Fruit fly (Drosophila melanogaster) whole organism, embryonic: Measurements from ENCODE around the gene CG10513.
A peak's percentile ranks its signal among the peaks of the same experiment; 100 is the strongest.

Experiments
- Adf1 ChIP-seq: fragments of 200-800 bp; sonication (Bioruptor generic); IDR thresholded peaks from 2 replicates; pipeline ENCODE4 v1.3.6; 2022; ENCODE audit warnings: missing biosample characterization, missing genetic modification characterization
- Bgb ChIP-seq: fragments of 200-800 bp; sonication (Bioruptor generic); IDR thresholded peaks from 2 replicates; pipeline ENCODE4 v1.3.6; 2022; ENCODE audit warnings: missing biosample characterization, missing genetic modification characterization; ENCODE audit not compliant: partially characterized antibody
- CG11247 ChIP-seq: fragments of 200-800 bp; sonication (Bioruptor generic); IDR thresholded peaks from 2 replicates; pipeline ENCODE4 v1.3.6; 2022; ENCODE audit warnings: missing biosample characterization, missing genetic modification characterization
- CG12236 ChIP-seq: fragments of 200-800 bp; sonication (Bioruptor generic); optimal IDR thresholded peaks from 2 replicates; lab custom pipeline; 2016; ENCODE audit warnings: missing biosample characterization, missing genetic modification characterization
- CG12769 ChIP-seq: fragments of 200-800 bp; sonication (Bioruptor generic); optimal IDR thresholded peaks from 2 replicates; lab custom pipeline; 2019; ENCODE audit warnings: missing biosample characterization, mild to moderate bottlenecking, missing genetic modification characterization, moderate library complexity
- CG14014 ChIP-seq: fragments of 200-800 bp; sonication (Bioruptor generic); IDR thresholded peaks from 2 replicates; pipeline ENCODE4 v1.3.6; 2022; ENCODE audit warnings: missing biosample characterization, missing genetic modification characterization
- CG14965 ChIP-seq: fragments of 200-800 bp; sonication (Bioruptor generic); optimal IDR thresholded peaks from 2 replicates; lab custom pipeline; 2016; ENCODE audit warnings: missing biosample characterization, missing genetic modification characterization, borderline replicate concordance
- CG1529 ChIP-seq: fragments of 200-800 bp; sonication (Bioruptor generic); optimal IDR thresholded peaks from 3 replicates; lab custom pipeline; 2018; ENCODE audit warnings: missing biosample characterization, missing genetic modification characterization
- CG15479 ChIP-seq: fragments of 200-800 bp; sonication (Bioruptor generic); optimal IDR thresholded peaks from 3 replicates; lab custom pipeline; 2019; ENCODE audit warnings: missing biosample characterization, mild to moderate bottlenecking, missing genetic modification characterization, moderate library complexity
- CG1792 ChIP-seq: fragments of 200-800 bp; sonication (Bioruptor generic); optimal IDR thresholded peaks from 2 replicates; lab custom pipeline; 2016; ENCODE audit warnings: missing biosample characterization, missing genetic modification characterization
- CG2202 ChIP-seq: fragments of 200-800 bp; sonication (Bioruptor generic); optimal IDR thresholded peaks from 2 replicates; lab custom pipeline; 2018; ENCODE audit warnings: missing biosample characterization, mild to moderate bottlenecking, missing genetic modification characterization
- CG30403 ChIP-seq: fragments of 200-800 bp; sonication (Bioruptor generic); optimal IDR thresholded peaks from 3 replicates; lab custom pipeline; 2016; ENCODE audit warnings: missing biosample characterization, missing genetic modification characterization
- CG30431 ChIP-seq: fragments of 200-800 bp; sonication (Bioruptor generic); optimal IDR thresholded peaks from 2 replicates; lab custom pipeline; 2017; ENCODE audit warnings: missing biosample characterization, missing genetic modification characterization
- CG31441 ChIP-seq: fragments of 200-800 bp; sonication (Bioruptor generic); IDR thresholded peaks from 2 replicates; pipeline ENCODE4 v1.3.6; 2022; ENCODE audit warnings: missing biosample characterization, missing genetic modification characterization
- CG32532 ChIP-seq: fragments of 200-800 bp; sonication (Bioruptor generic); IDR thresholded peaks from 2 replicates; pipeline ENCODE4 v1.3.6; 2022; ENCODE audit warnings: missing biosample characterization, missing genetic modification characterization
- CG33213 ChIP-seq: fragments of 200-800 bp; sonication (Bioruptor generic); optimal IDR thresholded peaks from 3 replicates; lab custom pipeline; 2016; ENCODE audit warnings: missing biosample characterization, missing genetic modification characterization
- CG33557 ChIP-seq: fragments of 200-800 bp; sonication (Bioruptor generic); optimal IDR thresholded peaks from 2 replicates; lab custom pipeline; 2019; ENCODE audit warnings: missing biosample characterization, mild to moderate bottlenecking, missing genetic modification characterization, moderate library complexity
- CG34376 ChIP-seq: fragments of 200-800 bp; sonication (Bioruptor generic); optimal IDR thresholded peaks from 2 replicates; lab custom pipeline; 2018; ENCODE audit warnings: missing biosample characterization, mild to moderate bottlenecking, missing genetic modification characterization
- CG6254 ChIP-seq: fragments of 200-800 bp; sonication (Bioruptor generic); optimal IDR thresholded peaks from 3 replicates; lab custom pipeline; 2017; ENCODE audit warnings: mild to moderate bottlenecking, missing biosample characterization, missing genetic modification reagents, missing genetic modification characterization
- CG8944 ChIP-seq: fragments of 200-800 bp; sonication (Bioruptor generic); optimal IDR thresholded peaks from 3 replicates; lab custom pipeline; 2016; ENCODE audit warnings: missing biosample characterization, missing genetic modification characterization
- CG9727 ChIP-seq: fragments of 200-800 bp; sonication (Bioruptor generic); optimal IDR thresholded peaks from 3 replicates; lab custom pipeline; 2017; ENCODE audit warnings: missing biosample characterization, mild to moderate bottlenecking, missing genetic modification characterization
- CG9797 ChIP-seq: fragments of 200-800 bp; sonication (Bioruptor generic); optimal IDR thresholded peaks from 3 replicates; lab custom pipeline; 2018; ENCODE audit warnings: missing biosample characterization, mild to moderate bottlenecking, missing genetic modification characterization
- Dad ChIP-seq: fragments of 200-800 bp; sonication (Bioruptor generic); optimal IDR thresholded peaks from 3 replicates; lab custom pipeline; 2016; ENCODE audit warnings: missing biosample characterization, missing genetic modification characterization
- Hr51 ChIP-seq, 2 experiments: fragments of 200-800 bp; sonication (Bioruptor generic); optimal IDR thresholded peaks; 2 replicates in 1 of 2; 3 replicates in 1 of 2; lab custom pipeline; 2016 to 2018; ENCODE audit warnings: missing biosample characterization in 2 of 2, missing genetic modification characterization in 2 of 2, mild to moderate bottlenecking in 1 of 2, moderate library complexity in 1 of 2
- Jarid2 ChIP-seq: fragments of 200-800 bp; sonication (Bioruptor generic); optimal IDR thresholded peaks from 3 replicates; lab custom pipeline; 2017; ENCODE audit warnings: mild to moderate bottlenecking, missing biosample characterization, missing genetic modification reagents, missing genetic modification characterization
- Lpt ChIP-seq: fragments of >200 bp; optimal IDR thresholded peaks from 2 replicates; lab custom pipeline; 2018; ENCODE audit warnings: missing biosample characterization, missing genetic modification characterization
- Nf-YB ChIP-seq: fragments of 200-800 bp; sonication (Bioruptor generic); optimal IDR thresholded peaks from 3 replicates; lab custom pipeline; 2019; ENCODE audit warnings: missing biosample characterization, mild to moderate bottlenecking, missing genetic modification characterization, moderate library complexity
- Oli ChIP-seq: fragments of 200-800 bp; sonication (Bioruptor generic); optimal IDR thresholded peaks from 2 replicates; lab custom pipeline; 2018; ENCODE audit warnings: missing biosample characterization, mild to moderate bottlenecking, missing genetic modification characterization, moderate library complexity
- Ravus ChIP-seq: fragments of 200-800 bp; sonication (Bioruptor generic); IDR thresholded peaks from 2 replicates; pipeline ENCODE4 v1.3.6; 2022; ENCODE audit warnings: missing biosample characterization, missing genetic modification characterization
- bab2 ChIP-seq: fragments of 200-800 bp; sonication (Bioruptor generic); optimal IDR thresholded peaks from 2 replicates; lab custom pipeline; 2016; ENCODE audit warnings: missing biosample characterization, missing genetic modification characterization
- bowl ChIP-seq: fragments of 200-800 bp; sonication (Bioruptor generic); IDR thresholded peaks from 2 replicates; pipeline ENCODE4 v1.3.6; 2022; ENCODE audit warnings: missing biosample characterization, missing genetic modification characterization
- bsh ChIP-seq, 2 experiments: fragments of 200-800 bp; sonication (Bioruptor generic); optimal IDR thresholded peaks; 2 replicates each; lab custom pipeline; 2017 to 2018; ENCODE audit warnings: mild to moderate bottlenecking in 2 of 2, missing biosample characterization in 2 of 2, missing genetic modification characterization in 2 of 2, moderate library complexity in 1 of 2
- chif ChIP-seq, 2 experiments: fragments of 200-800 bp; sonication (Bioruptor generic); optimal IDR thresholded peaks; 3 replicates each; lab custom pipeline; 2016; ENCODE audit warnings: missing biosample characterization in 2 of 2, missing genetic modification characterization in 2 of 2
- fd64A ChIP-seq: fragments of 200-800 bp; sonication (Bioruptor generic); optimal IDR thresholded peaks from 3 replicates; lab custom pipeline; 2018; ENCODE audit warnings: missing biosample characterization, mild to moderate bottlenecking, missing genetic modification characterization
- gcm2 ChIP-seq: fragments of 200-800 bp; sonication (Bioruptor generic); optimal IDR thresholded peaks from 2 replicates; lab custom pipeline; 2016; ENCODE audit warnings: missing biosample characterization, missing genetic modification characterization
- h ChIP-seq: fragments of >200 bp; optimal IDR thresholded peaks from 2 replicates; lab custom pipeline; 2017
- insv ChIP-seq, 2 experiments: fragments of 200-800 bp; sonication (Bioruptor generic); optimal IDR thresholded peaks; 3 replicates each; lab custom pipeline; 2016 to 2018; ENCODE audit warnings: missing biosample characterization in 2 of 2, missing genetic modification characterization in 2 of 2
- knrl ChIP-seq: fragments of 200-800 bp; sonication (Bioruptor generic); IDR thresholded peaks from 3 replicates; pipeline ENCODE4 v1.3.6; 2022; ENCODE audit warnings: missing biosample characterization, missing genetic modification characterization; ENCODE audit not compliant: partially characterized antibody
- pan ChIP-seq, 4 experiments: fragments of >200 bp in 3 of 4; fragments of 200-800 bp in 1 of 4; sonication (Bioruptor generic) in 1 of 4; optimal IDR thresholded peaks in 3 of 4; IDR thresholded peaks in 1 of 4; 2 replicates each; pipeline versions ENCODE4 v1.3.6 to Lab custom; 2017 to 2022; ENCODE audit warnings: missing biosample characterization in 2 of 4, missing genetic modification characterization in 2 of 4, mixed read lengths in 1 of 4
- row ChIP-seq: fragments of 200-800 bp; sonication (Bioruptor generic); IDR thresholded peaks from 3 replicates; pipeline ENCODE4 v1.3.6; 2022; ENCODE audit warnings: missing biosample characterization, missing genetic modification characterization
- sens-2 ChIP-seq: fragments of 200-800 bp; sonication (Bioruptor generic); IDR thresholded peaks from 2 replicates; pipeline ENCODE4 v1.3.6; 2022; ENCODE audit warnings: missing biosample characterization, missing genetic modification characterization
- shn ChIP-seq: fragments of 200-800 bp; sonication (Bioruptor generic); optimal IDR thresholded peaks from 3 replicates; lab custom pipeline; 2016; ENCODE audit warnings: missing biosample characterization, missing genetic modification characterization
- slbo ChIP-seq: fragments of 200-800 bp; sonication (Bioruptor generic); IDR thresholded peaks from 2 replicates; pipeline ENCODE4 v1.3.6; 2022; ENCODE audit warnings: missing biosample characterization, missing genetic modification characterization
- slou ChIP-seq: fragments of 200-800 bp; sonication (Bioruptor generic); optimal IDR thresholded peaks from 3 replicates; lab custom pipeline; 2016; ENCODE audit warnings: missing biosample characterization, missing genetic modification characterization
- sob ChIP-seq: fragments of 200-800 bp; sonication (Bioruptor generic); IDR thresholded peaks from 2 replicates; pipeline ENCODE4 v1.3.6; 2022; ENCODE audit warnings: missing biosample characterization, missing genetic modification characterization
- sqz ChIP-seq: fragments of 200-800 bp; sonication (Bioruptor generic); optimal IDR thresholded peaks from 3 replicates; lab custom pipeline; 2018; ENCODE audit warnings: missing biosample characterization, mild to moderate bottlenecking, missing genetic modification characterization
- trh ChIP-seq: fragments of 200-800 bp; sonication (Bioruptor generic); optimal IDR thresholded peaks from 2 replicates; lab custom pipeline; 2016; ENCODE audit warnings: missing biosample characterization, missing genetic modification characterization
- tx ChIP-seq: fragments of 200-800 bp; sonication (Bioruptor generic); optimal IDR thresholded peaks from 2 replicates; lab custom pipeline; 2016; ENCODE audit warnings: missing biosample characterization, missing genetic modification characterization
- usp ChIP-seq: fragments of >200 bp; optimal IDR thresholded peaks from 2 replicates; lab custom pipeline; 2017; ENCODE audit warnings: missing biosample characterization, missing genetic modification characterization
- wor ChIP-seq: fragments of 200-800 bp; sonication (Bioruptor generic); IDR thresholded peaks from 2 replicates; pipeline ENCODE4 v1.3.6; 2022; ENCODE audit warnings: missing biosample characterization, missing genetic modification characterization

Gene CG10513

DNA sequence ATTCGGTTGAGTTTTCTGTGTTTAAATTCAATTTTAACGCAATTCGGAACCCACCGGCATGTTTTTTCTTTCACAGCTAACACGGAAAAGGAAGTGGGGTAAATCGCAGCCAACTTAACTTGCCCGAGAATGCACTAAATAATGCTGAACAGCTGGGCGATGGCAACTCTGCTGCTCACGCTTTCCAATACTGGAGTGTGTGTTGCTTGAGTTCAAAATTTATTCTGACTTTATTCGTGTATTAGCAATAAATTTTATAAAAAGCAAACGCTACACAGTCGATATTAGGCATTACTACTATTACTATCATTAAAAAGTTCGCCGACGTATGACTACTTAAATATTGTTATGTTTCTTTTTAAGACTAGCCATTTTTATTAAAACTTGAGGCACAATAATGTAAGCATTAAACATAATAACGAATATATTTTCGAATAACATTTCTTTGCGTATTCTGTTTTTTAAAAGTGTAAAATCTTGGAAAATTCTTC is 29.6 kb downstream of the CG10513 start, which contains the start of the genes RpS27 and Nup37 (continued):
- TF ChIP-seq CG31441 (GFP tag; lab: Robert Waterston, UW) (peak; percentile 98), Dad (GFP tag; lab: Kevin White, UChicago) (peak; percentile 99), fd64A (GFP tag; lab: Kevin White, UChicago) (peak; percentile 98), CG34376 (GFP tag; lab: Kevin White, UChicago) (peak; percentile 100), CG33213 (peak; percentile 99), Jarid2 (peak; percentile 94), Nf-YB (GFP tag; lab: Kevin White, UChicago) (peak; percentile 84), usp (GFP tag; lab: Kevin White, UChicago) (no peak), shn (GFP tag; lab: Kevin White, UChicago) (peak; percentile 99), CG2202 (tag; lab: Kevin White, UChicago) (peak; percentile 96), Bgb (GFP tag; lab: Robert Waterston, UW) (peak; percentile 43; the same call in 1 of the 2 replicates), CG15479 (GFP tag; lab: Kevin White, UChicago) (peak; percentile 75), CG30403 (GFP tag; lab: Kevin White, UChicago) (peak; percentile 96), CG8944 (GFP tag; lab: Kevin White, UChicago) (peak; percentile 98), CG11247 (peak; percentile 99), Oli (tag; lab: Kevin White, UChicago) (peak; percentile 94), insv (GFP tag; optimal IDR thresholded peaks at IDR 0.05; lab: Kevin White, UChicago) (peak in 1 of 2 experiments; percentile 87), CG14014 (peak; percentile 95), Lpt (no peak), trh (GFP tag; lab: Kevin White, UChicago) (peak; percentile 98), knrl (GFP tag; lab: Robert Waterston, UW) (0 out of 3 replicates have a peak, but pooled peaks have one; percentile 44), Ravus (GFP tag; lab: Robert Waterston, UW) (peak; percentile 72), h (no peak), gcm2 (GFP tag; lab: Kevin White, UChicago) (peak; percentile 98), slou (peak; percentile 97), CG12769 (tag; lab: Kevin White, UChicago) (peak; percentile 98), CG1529 (GFP tag; lab: Kevin White, UChicago) (peak; percentile 96), CG9797 (peak; percentile 96), slbo (GFP tag; lab: Robert Waterston, UW) (peak; percentile 98), CG14965 (GFP tag; lab: Kevin White, UChicago) (peak; percentile 91), sqz (GFP tag; lab: Kevin White, UChicago) (peak; percentile 98), CG32532 (peak; percentile 98), row (peak; percentile 86), tx (GFP tag; lab: Kevin White, UChicago) (peak; percentile 97), CG12236 (peak; percentile 97), wor (peak; percentile 74), Hr51 (GFP tag; optimal IDR thresholded peaks at IDR 0.05; lab: Kevin White, UChicago) (peak; percentile 92 to 99), bsh (GFP tag; optimal IDR thresholded peaks at IDR 0.05; lab: Kevin White, UChicago) (peak; percentile 50 to 93), Adf1 (GFP tag; lab: Robert Waterston, UW) (peak; percentile 79), CG9727 (GFP tag; lab: Kevin White, UChicago) (peak; percentile 99), sob (GFP tag; lab: Robert Waterston, UW) (peak; percentile 99), bowl (GFP tag; lab: Robert Waterston, UW) (peak; percentile 88), CG1792 (peak; percentile 98), pan (optimal IDR thresholded peaks at IDR 0.05; lab: Kevin White, UChicago) (no peak), pan (GFP tag; optimal IDR thresholded peaks at IDR 0.05 in 1 of 2, IDR thresholded peaks at IDR 0.05 in 1 of 2) (peak in 1 of 2 experiments; percentile 97), bab2 (GFP tag; lab: Kevin White, UChicago) (peak; percentile 97), CG30431 (GFP tag; lab: Kevin White, UChicago) (peak; percentile 98), chif (GFP tag; optimal IDR thresholded peaks at IDR 0.05; lab: Kevin White, UChicago) (peak; percentile 96 to 98), CG33557 (GFP tag; lab: Kevin White, UChicago) (peak; percentile 96), sens-2 (GFP tag; lab: Robert Waterston, UW) (peak; percentile 97), CG6254 (GFP tag; lab: Kevin White, UChicago) (peak; percentile 89)
